Worm (Caenorhabditis elegans): Measurements from ENCODE around the gene klp-6.
"Not testable (repeated sequence)": the region's sequence is repeated elsewhere in the genome, so short reads cannot be mapped to it uniquely, and the experiment has no call there.

ce11 chrIII:5055709-5056108, 25.0 kb downstream of the klp-6 start, which contains the start of gene C45G9.9:
- not testable (repeated sequence) for TF ChIP-seq klf-2 (GFP tag; conservative IDR thresholded peaks at IDR 0.05); ztf-29 (GFP tag; IDR thresholded peaks at IDR 0.05); flt-1 (GFP tag; IDR thresholded peaks at IDR 0.05); med-1 (GFP tag; optimal IDR thresholded peaks at IDR 0.05; ENCODE audit: insufficient read depth); ztf-23 (GFP tag; IDR thresholded peaks at IDR 0.05); cog-1 (tag; optimal IDR thresholded peaks at IDR 0.05); tab-1 (GFP tag; IDR thresholded peaks at IDR 0.05); ref-1 (GFP tag; conservative IDR thresholded peaks at IDR 0.05)
